Worm (Caenorhabditis elegans) whole organism, young adult: Measurements from ENCODE around the gene unc-6.
"Not testable (repeated sequence)": the region's sequence is repeated elsewhere in the genome, so short reads cannot be mapped to it uniquely, and the experiment has no call there.

Experiments
- B0019.2 ChIP-seq: fragments of 200-800 bp; sonication (Bioruptor generic); conservative IDR thresholded peaks from 2 replicates; pipeline ENCODE4 v1.3.6; 2022; ENCODE audit warnings: missing genetic modification reagents, missing genetic modification characterization, missing compliant biosample characterization
- B0035.1 ChIP-seq: sonication (generic microtip); optimal IDR thresholded peaks from 2 replicates; lab custom pipeline; 2016; ENCODE audit warnings: missing genetic modification characterization, mild to moderate bottlenecking, missing compliant biosample characterization, missing genotype, missing genetic modification reagents
- B0336.3 ChIP-seq: fragments of 200-800 bp; sonication (Bioruptor generic); IDR thresholded peaks from 2 replicates; pipeline ENCODE4 v1.3.6; 2022; ENCODE audit warnings: missing genetic modification characterization, missing compliant biosample characterization
- C17E4.6 ChIP-seq: fragments of 200-800 bp; sonication (Bioruptor generic); IDR thresholded peaks from 2 replicates; pipeline ENCODE4 v1.3.6; 2022; ENCODE audit warnings: missing genetic modification reagents, missing genetic modification characterization, missing compliant biosample characterization
- F23B12.7 ChIP-seq: sonication (generic microtip); optimal IDR thresholded peaks from 2 replicates; lab custom pipeline; 2017; ENCODE audit warnings: missing genetic modification characterization, mild to moderate bottlenecking, missing compliant biosample characterization, antibody characterized with exemption, moderate library complexity; ENCODE audit not compliant: insufficient read depth
- F52B5.7 ChIP-seq: sonication (generic microtip); optimal IDR thresholded peaks from 2 replicates; lab custom pipeline; 2016; ENCODE audit warnings: mild to moderate bottlenecking, missing genetic modification characterization, missing compliant biosample characterization
- F57C9.4 ChIP-seq: sonication (generic microtip); optimal IDR thresholded peaks from 2 replicates; lab custom pipeline; 2017; ENCODE audit warnings: mild to moderate bottlenecking, missing genetic modification characterization, missing compliant biosample characterization
- K11D2.4 ChIP-seq: fragments of 200-800 bp; sonication (Bioruptor generic); IDR thresholded peaks from 2 replicates; pipeline ENCODE4 v1.3.6; 2022; ENCODE audit warnings: missing genetic modification reagents, missing genetic modification characterization, missing compliant biosample characterization
- K12H6.12 ChIP-seq: fragments of 200-800 bp; sonication (Bioruptor generic); optimal IDR thresholded peaks from 2 replicates; lab custom pipeline; 2018; ENCODE audit warnings: mild to moderate bottlenecking, missing genetic modification characterization, missing compliant biosample characterization
- Y53F4B.3 ChIP-seq: fragments of 200-800 bp; sonication (Bioruptor generic); IDR thresholded peaks from 2 replicates; pipeline ENCODE4 v1.3.6; 2022; ENCODE audit warnings: missing genetic modification reagents, missing genetic modification characterization, missing compliant biosample characterization
- Y95B8A.8 ChIP-seq: fragments of 200-800 bp; sonication (Bioruptor generic); IDR thresholded peaks from 2 replicates; pipeline ENCODE4 v1.3.6; 2022; ENCODE audit warnings: missing genetic modification reagents, missing genetic modification characterization, missing compliant biosample characterization
- aptf-2 ChIP-seq: fragments of 200-800 bp; sonication (Bioruptor generic); conservative IDR thresholded peaks from 2 replicates; pipeline ENCODE4 v1.3.6; 2022; ENCODE audit warnings: missing genetic modification reagents, missing genetic modification characterization, missing compliant biosample characterization
- bed-1 ChIP-seq: fragments of 200-800 bp; sonication (Bioruptor generic); IDR thresholded peaks from 2 replicates; pipeline ENCODE4 v1.3.6; 2022; ENCODE audit warnings: missing genetic modification reagents, missing genetic modification characterization, missing compliant biosample characterization
- ccch-3 ChIP-seq: fragments of 200-800 bp; sonication (Bioruptor generic); optimal IDR thresholded peaks from 2 replicates; lab custom pipeline; 2018; ENCODE audit warnings: mild to moderate bottlenecking, missing genetic modification characterization, missing compliant biosample characterization
- cebp-2 ChIP-seq: fragments of 200-800 bp; sonication (Bioruptor generic); IDR thresholded peaks from 2 replicates; pipeline ENCODE4 v1.3.6; 2022; ENCODE audit warnings: missing genetic modification characterization, missing compliant biosample characterization
- ceh-27 ChIP-seq: fragments of 200-800 bp; sonication (Bioruptor generic); optimal IDR thresholded peaks from 2 replicates; lab custom pipeline; 2018; ENCODE audit warnings: mild to moderate bottlenecking, missing genetic modification characterization, moderate library complexity, missing compliant biosample characterization
- ceh-79 ChIP-seq: sonication (generic microtip); optimal IDR thresholded peaks from 2 replicates; lab custom pipeline; 2017; ENCODE audit warnings: mild to moderate bottlenecking, missing genetic modification characterization, missing compliant biosample characterization
- efl-1 ChIP-seq: fragments of 150-350 bp; optimal IDR thresholded peaks from 2 replicates; lab custom pipeline; 2014; ENCODE audit warnings: missing biosample characterization, missing genetic modification reagents, missing genetic modification characterization
- egl-44 ChIP-seq: fragments of 200-800 bp; sonication (Bioruptor generic); IDR thresholded peaks from 2 replicates; pipeline ENCODE4 v1.3.6; 2022; ENCODE audit warnings: missing genetic modification reagents, missing genetic modification characterization, missing compliant biosample characterization
- egrh-3 ChIP-seq: fragments of 200-800 bp; sonication (Bioruptor generic); IDR thresholded peaks from 2 replicates; pipeline ENCODE4 v1.3.6; 2022; ENCODE audit warnings: missing genetic modification reagents, missing genetic modification characterization, missing compliant biosample characterization
- hlh-12 ChIP-seq: sonication (generic microtip); optimal IDR thresholded peaks from 2 replicates; lab custom pipeline; 2016; ENCODE audit warnings: missing genetic modification characterization, missing compliant biosample characterization
- hmg-20 ChIP-seq: fragments of 200-800 bp; sonication (Bioruptor generic); IDR thresholded peaks from 2 replicates; pipeline ENCODE4 v1.3.6; 2022; ENCODE audit warnings: missing genetic modification reagents, missing genetic modification characterization, missing compliant biosample characterization
- lag-1 ChIP-seq: fragments of 200-800 bp; sonication (Bioruptor generic); IDR thresholded peaks from 2 replicates; pipeline ENCODE4 v1.3.6; 2022; ENCODE audit warnings: missing genetic modification reagents, missing genetic modification characterization, missing compliant biosample characterization
- lin-54 ChIP-seq: fragments of 200-800 bp; sonication (Bioruptor generic); optimal IDR thresholded peaks from 2 replicates; lab custom pipeline; 2018; ENCODE audit warnings: mild to moderate bottlenecking, missing genetic modification characterization, missing compliant biosample characterization
- lir-1 ChIP-seq: fragments of 200-800 bp; sonication (Bioruptor generic); conservative IDR thresholded peaks from 2 replicates; pipeline ENCODE4 v1.3.6; 2022; ENCODE audit warnings: missing genetic modification reagents, missing genetic modification characterization, missing compliant biosample characterization
- lsl-1 ChIP-seq: fragments of 200-800 bp; sonication (Bioruptor generic); optimal IDR thresholded peaks from 2 replicates; lab custom pipeline; 2018; ENCODE audit warnings: mild to moderate bottlenecking, missing genetic modification characterization, moderate library complexity, missing compliant biosample characterization
- madf-10 ChIP-seq: sonication (generic microtip); optimal IDR thresholded peaks from 2 replicates; lab custom pipeline; 2016; ENCODE audit warnings: mild to moderate bottlenecking, missing genetic modification characterization, missing compliant biosample characterization
- madf-6 ChIP-seq: fragments of 200-800 bp; sonication (Bioruptor generic); IDR thresholded peaks from 2 replicates; pipeline ENCODE4 v1.3.6; 2022; ENCODE audit warnings: missing genetic modification reagents, missing genetic modification characterization, missing compliant biosample characterization
- mel-28 ChIP-seq: sonication (generic microtip); optimal IDR thresholded peaks from 2 replicates; lab custom pipeline; 2016; ENCODE audit warnings: borderline replicate concordance, mild to moderate bottlenecking, missing genetic modification characterization, missing compliant biosample characterization
- nfya-2 ChIP-seq: fragments of 200-800 bp; sonication (Bioruptor generic); IDR thresholded peaks from 2 replicates; pipeline ENCODE4 v1.3.6; 2022; ENCODE audit warnings: missing genetic modification reagents, missing genetic modification characterization, missing compliant biosample characterization
- nfyb-1 ChIP-seq: fragments of 200-800 bp; sonication (Bioruptor generic); IDR thresholded peaks from 2 replicates; pipeline ENCODE4 v1.3.6; 2022; ENCODE audit warnings: missing genetic modification reagents, missing genetic modification characterization, missing compliant biosample characterization
- nhr-120 ChIP-seq: fragments of 200-800 bp; sonication (Bioruptor generic); IDR thresholded peaks from 2 replicates; pipeline ENCODE4 v1.3.6; 2022; ENCODE audit warnings: missing genetic modification characterization, missing compliant biosample characterization
- rcor-1 ChIP-seq: fragments of 200-800 bp; sonication (Bioruptor generic); IDR thresholded peaks from 2 replicates; pipeline ENCODE4 v1.3.6; 2022; ENCODE audit warnings: missing genetic modification reagents, missing genetic modification characterization, missing compliant biosample characterization
- repo-1 ChIP-seq: sonication (generic microtip); optimal IDR thresholded peaks from 2 replicates; lab custom pipeline; 2017; ENCODE audit warnings: mild to moderate bottlenecking, missing genetic modification characterization, missing compliant biosample characterization
- snpc-3.4 ChIP-seq: sonication (generic microtip); optimal IDR thresholded peaks from 2 replicates; lab custom pipeline; 2017; ENCODE audit warnings: missing genetic modification characterization, mild to moderate bottlenecking, missing compliant biosample characterization, antibody characterized with exemption, moderate library complexity, missing genotype, missing genetic modification reagents
- snpc-4 ChIP-seq, 5 experiments: fragments of 150-350 bp in 1 of 5; sonication (generic microtip) in 4 of 5; optimal IDR thresholded peaks; 2 replicates each; lab custom pipeline; 2014 to 2018; ENCODE audit warnings: missing genetic modification characterization in 5 of 5, missing biosample characterization in 3 of 5, antibody characterized with exemption in 2 of 5, mild to moderate bottlenecking in 2 of 5, missing compliant biosample characterization in 2 of 5, missing genotype in 2 of 5, moderate library complexity in 2 of 5, missing genetic modification reagents in 1 of 5
- tbx-9 ChIP-seq: sonication (generic microtip); optimal IDR thresholded peaks from 2 replicates; lab custom pipeline; 2016; ENCODE audit warnings: borderline replicate concordance, missing genetic modification characterization, inconsistent platforms, missing compliant biosample characterization
- unc-62 ChIP-seq: fragments of 150-350 bp; optimal IDR thresholded peaks from 2 replicates; lab custom pipeline; 2014; ENCODE audit warnings: missing biosample characterization, missing genetic modification reagents, missing genetic modification characterization
- xnd-1 ChIP-seq: sonication (generic microtip); optimal IDR thresholded peaks from 2 replicates; lab custom pipeline; 2016; ENCODE audit warnings: missing genotype, missing genetic modification reagents, missing genetic modification characterization, missing compliant biosample characterization
- zfh-2 ChIP-seq: fragments of 200-800 bp; sonication (Bioruptor generic); conservative IDR thresholded peaks from 2 replicates; pipeline ENCODE4 v1.3.6; 2022; ENCODE audit warnings: missing genetic modification reagents, missing genetic modification characterization, missing compliant biosample characterization
- ztf-18 ChIP-seq: sonication (generic microtip); optimal IDR thresholded peaks from 2 replicates; lab custom pipeline; 2016; ENCODE audit warnings: missing genotype, mild to moderate bottlenecking, missing genetic modification characterization, missing compliant biosample characterization
- ztf-25 ChIP-seq: fragments of 200-800 bp; sonication (Bioruptor generic); IDR thresholded peaks from 2 replicates; pipeline ENCODE4 v1.3.6; 2022; ENCODE audit warnings: missing genetic modification reagents, missing genetic modification characterization, missing compliant biosample characterization
- ztf-6 ChIP-seq: fragments of 200-800 bp; sonication (Bioruptor generic); IDR thresholded peaks from 2 replicates; pipeline ENCODE4 v1.3.6; 2022; ENCODE audit warnings: missing genetic modification reagents, missing genetic modification characterization, missing compliant biosample characterization

The unc-6 gene

DNA sequence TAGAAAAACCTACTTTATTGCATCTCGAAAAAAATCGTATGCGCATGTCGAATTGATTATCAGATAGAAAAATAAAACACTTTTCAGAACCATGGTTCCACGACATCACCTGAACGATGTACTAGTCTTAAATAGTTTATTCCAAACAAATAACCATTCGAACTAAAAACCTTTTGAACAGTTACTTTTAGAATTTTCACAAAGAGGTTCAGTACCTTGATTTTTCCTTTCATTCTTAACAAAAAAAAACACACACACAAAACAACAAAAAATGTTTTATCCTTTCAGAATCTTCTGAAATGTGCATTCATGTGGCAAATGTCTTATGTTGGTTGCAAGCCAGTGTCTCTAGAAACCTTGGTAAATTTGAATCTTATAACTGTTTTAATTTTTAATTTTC is 14.8 kb upstream of the unc-6 start, which contains the start of gene F41C6.4:
F41C6.4 (minus strand) TSS at position 101 of the 400 bp plus-strand sequence.
- TF ChIP-seq nhr-120 (GFP tag; lab: Robert Waterston, UW), result no peak
- TF ChIP-seq, all 124 proteins: peak for 0

ce11 chrX:6875273-6875672 is 14.2 kb upstream of the unc-6 start:
- TF ChIP-seq lsl-1 (GFP tag; lab: Kevin White, UChicago) (no peak), lir-1 (GFP tag; lab: Robert Waterston, UW) (no peak), nfyb-1 (0 out of 2 replicates have a peak, but pooled peaks have one; percentile 31), ccch-3 (no peak), ztf-6 (GFP tag; lab: Robert Waterston, UW) (no peak), egrh-3 (peak; percentile 24; the same call in 1 of the 2 replicates), madf-6 (GFP tag; lab: Robert Waterston, UW) (no peak), madf-10 (no peak), ceh-79 (tag; lab: Kevin White, UChicago) (no peak), snpc-3.4 (no peak), zfh-2 (GFP tag; lab: Robert Waterston, UW) (peak; percentile 63), Y95B8A.8 (GFP tag; lab: Robert Waterston, UW) (no peak), repo-1 (tag; lab: Kevin White, UChicago) (no peak), efl-1 (no peak)

- no peak for TF ChIP-seq aptf-2
- no peak for TF ChIP-seq lin-54
- no peak for TF ChIP-seq C17E4.6
- no peak for TF ChIP-seq ztf-25
- no peak for TF ChIP-seq B0336.3 (GFP tag; lab: Robert Waterston, UW)
- no peak for TF ChIP-seq B0019.2
- no peak for TF ChIP-seq ztf-18
- no peak for TF ChIP-seq hmg-20
- no peak for TF ChIP-seq hlh-12
- TF ChIP-seq nfyb-1, result no peak
- no peak for TF ChIP-seq bed-1 (GFP tag; lab: Robert Waterston, UW)
- TF ChIP-seq K11D2.4 (GFP tag; lab: Robert Waterston, UW), result no peak
- no peak for TF ChIP-seq B0035.1 (tag; lab: Kevin White, UChicago)
- TF ChIP-seq egl-44, result no peak
- no peak for TF ChIP-seq cebp-2 (GFP tag; lab: Robert Waterston, UW)
Measured at ce11 chrX:6877436-6877835, 12.0 kb upstream of the unc-6 start, which contains the start of gene col-173. Gene col-173 (minus strand): TSS chrX:6877536.

DNA sequence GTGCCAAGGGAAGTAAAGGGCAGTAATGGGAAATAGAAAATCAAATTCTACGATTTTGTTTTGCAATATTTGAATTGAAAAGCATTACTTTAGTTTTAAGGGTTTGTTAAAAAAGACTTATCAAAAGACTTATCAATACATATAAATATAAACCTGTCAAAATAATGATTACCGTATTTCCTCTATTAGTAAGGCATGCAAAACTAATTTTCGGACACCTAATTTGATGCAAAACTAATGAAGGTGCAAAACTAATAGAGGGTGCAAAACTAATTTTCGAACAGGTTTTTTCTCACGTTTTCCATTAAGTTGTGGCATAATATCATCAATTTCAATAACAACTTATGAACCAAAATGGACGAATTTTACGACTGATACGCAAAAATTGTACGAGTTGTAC is 7.7 kb upstream of the unc-6 start, which contains the start of gene F41C6.6:
F41C6.6 (minus strand) TSS at position 101 of the 400 bp plus-strand sequence.
- not testable (repeated sequence) for TF ChIP-seq tbx-9 (tag; lab: Kevin White, UChicago); bed-1 (GFP tag; lab: Robert Waterston, UW); lag-1 (GFP tag; lab: Robert Waterston, UW)

- TF ChIP-seq F57C9.4 (tag; lab: Kevin White, UChicago) (no peak), snpc-4 (GFP tag; optimal IDR thresholded peaks at IDR 0.05; lab: Kevin White, UChicago) (no peak), snpc-4 (tag; optimal IDR thresholded peaks at IDR 0.05; lab: Kevin White, UChicago) (no peak), madf-10 (no peak), ccch-3 (no peak), F52B5.7 (tag; lab: Kevin White, UChicago) (no peak), ztf-18 (no peak), rcor-1 (GFP tag; lab: Robert Waterston, UW) (no peak), nfya-2 (no peak), aptf-2 (no peak), K12H6.12 (no peak), ceh-27 (GFP tag; lab: Kevin White, UChicago) (no peak), lin-54 (no peak), xnd-1 (tag; lab: Kevin White, UChicago) (no peak), mel-28 (tag; lab: Kevin White, UChicago) (no peak), Y53F4B.3 (no peak), unc-62 (GFP tag; lab: Kevin White, UChicago) (no peak), F23B12.7 (no peak)
Measured at ce11 chrX:6884439-6884838, 5.0 kb upstream of the unc-6 start.
